Fruit fly (Drosophila melanogaster) whole organism, embryonic: ENCODE measurements around the gene Gr64d.
A peak's percentile ranks its signal among the peaks of the same experiment; 100 is the strongest.

Experiments used
- Ada2b ChIP-seq: fragments of 200-800 bp; sonication (Bioruptor generic); IDR thresholded peaks from 2 replicates; pipeline ENCODE4 v1.3.6; 2022; ENCODE audit warnings: missing biosample characterization, missing genetic modification characterization
- Awh ChIP-seq: fragments of 200-800 bp; sonication (Bioruptor generic); IDR thresholded peaks from 2 replicates; pipeline ENCODE4, ENCODE4 v1.3.6; 2022; ENCODE audit warnings: missing biosample characterization, missing genetic modification characterization
- CG10147 ChIP-seq: fragments of 200-800 bp; sonication (Bioruptor generic); optimal IDR thresholded peaks from 2 replicates; lab custom pipeline; 2019; ENCODE audit warnings: missing biosample characterization, mild to moderate bottlenecking, missing genetic modification characterization, moderate library complexity
- CG10274 ChIP-seq: fragments of 200-800 bp; sonication (Bioruptor generic); optimal IDR thresholded peaks from 3 replicates; lab custom pipeline; 2017; ENCODE audit warnings: missing biosample characterization, mild to moderate bottlenecking, missing genetic modification characterization
- CG10565 ChIP-seq: fragments of 200-800 bp; sonication (Bioruptor generic); optimal IDR thresholded peaks from 3 replicates; lab custom pipeline; 2016; ENCODE audit warnings: missing biosample characterization, mild to moderate bottlenecking, missing genetic modification characterization
- CG13296 ChIP-seq: fragments of 200-800 bp; sonication (Bioruptor generic); optimal IDR thresholded peaks from 3 replicates; lab custom pipeline; 2018; ENCODE audit warnings: missing biosample characterization, mild to moderate bottlenecking, missing genetic modification characterization
- CG1792 ChIP-seq: fragments of 200-800 bp; sonication (Bioruptor generic); optimal IDR thresholded peaks from 2 replicates; lab custom pipeline; 2016; ENCODE audit warnings: missing biosample characterization, missing genetic modification characterization
- CG18599 ChIP-seq: fragments of 200-800 bp; sonication (Bioruptor generic); optimal IDR thresholded peaks from 3 replicates; lab custom pipeline; 2017; ENCODE audit warnings: missing biosample characterization, missing genetic modification characterization, mild to moderate bottlenecking, moderate library complexity, missing genetic modification reagents
- CG2889 ChIP-seq: fragments of 200-800 bp; sonication (Bioruptor generic); IDR thresholded peaks from 3 replicates; pipeline ENCODE4 v1.3.6; 2022; ENCODE audit warnings: missing biosample characterization, missing genetic modification characterization
- CG30403 ChIP-seq: fragments of 200-800 bp; sonication (Bioruptor generic); optimal IDR thresholded peaks from 3 replicates; lab custom pipeline; 2016; ENCODE audit warnings: missing biosample characterization, missing genetic modification characterization
- CG33213 ChIP-seq: fragments of 200-800 bp; sonication (Bioruptor generic); optimal IDR thresholded peaks from 3 replicates; lab custom pipeline; 2016; ENCODE audit warnings: missing biosample characterization, missing genetic modification characterization
- CG34224 ChIP-seq: fragments of 200-800 bp; sonication (Bioruptor generic); IDR thresholded peaks from 3 replicates; pipeline ENCODE4 v1.3.6; 2022; ENCODE audit warnings: missing biosample characterization, missing genetic modification characterization; ENCODE audit not compliant: partially characterized antibody
- CG7786 ChIP-seq: fragments of 200-800 bp; sonication (Bioruptor generic); optimal IDR thresholded peaks from 2 replicates; lab custom pipeline; 2016; ENCODE audit warnings: missing biosample characterization, missing genetic modification characterization
- CG8089 ChIP-seq: fragments of 200-800 bp; sonication (Bioruptor generic); optimal IDR thresholded peaks from 3 replicates; lab custom pipeline; 2016; ENCODE audit warnings: missing biosample characterization, missing genetic modification characterization
- CG8290 ChIP-seq, 3 experiments: fragments of 200-800 bp; sonication (Bioruptor generic); optimal IDR thresholded peaks; 2 replicates each; lab custom pipeline; 2016 to 2019; ENCODE audit warnings: missing biosample characterization in 3 of 3, missing genetic modification characterization in 3 of 3, mild to moderate bottlenecking in 2 of 3, moderate library complexity in 1 of 3
- CG8359 ChIP-seq: fragments of 200-800 bp; sonication (Bioruptor generic); optimal IDR thresholded peaks from 2 replicates; lab custom pipeline; 2017; ENCODE audit warnings: missing biosample characterization, mild to moderate bottlenecking, missing genetic modification characterization, borderline replicate concordance
- CG9609 ChIP-seq: fragments of 200-800 bp; sonication (Bioruptor generic); optimal IDR thresholded peaks from 3 replicates; lab custom pipeline; 2016; ENCODE audit warnings: missing biosample characterization, missing genetic modification characterization
- CG9876 ChIP-seq: fragments of 200-800 bp; sonication (Bioruptor generic); optimal IDR thresholded peaks from 2 replicates; lab custom pipeline; 2016; ENCODE audit warnings: missing biosample characterization, missing genetic modification characterization
- D19A ChIP-seq: fragments of 200-800 bp; optimal IDR thresholded peaks from 3 replicates; lab custom pipeline; 2019; ENCODE audit warnings: missing biosample characterization, mild to moderate bottlenecking, missing genetic modification characterization, moderate library complexity
- Drgx ChIP-seq: fragments of 200-800 bp; sonication (Bioruptor generic); IDR thresholded peaks from 2 replicates; pipeline ENCODE4 v1.3.6; 2022; ENCODE audit warnings: missing biosample characterization, missing genetic modification characterization
- Gug ChIP-seq: fragments of 200-800 bp; sonication (Bioruptor generic); IDR thresholded peaks from 4 replicates; pipeline ENCODE4 v1.3.6; 2022; ENCODE audit warnings: missing biosample characterization, missing genetic modification characterization
- Oli ChIP-seq: fragments of 200-800 bp; sonication (Bioruptor generic); optimal IDR thresholded peaks from 2 replicates; lab custom pipeline; 2018; ENCODE audit warnings: missing biosample characterization, mild to moderate bottlenecking, missing genetic modification characterization, moderate library complexity
- Pdp1 ChIP-seq, 2 experiments: fragments of 200-800 bp; sonication (Bioruptor generic); optimal IDR thresholded peaks; 3 replicates each; lab custom pipeline; 2016; ENCODE audit warnings: missing biosample characterization in 2 of 2, missing genetic modification characterization in 2 of 2, mild to moderate bottlenecking in 1 of 2, moderate library complexity in 1 of 2
- Scr ChIP-seq: fragments of 200-800 bp; sonication (Bioruptor generic); IDR thresholded peaks from 2 replicates; pipeline ENCODE4 v1.3.6; 2022; ENCODE audit warnings: missing biosample characterization, missing genetic modification characterization; ENCODE audit not compliant: partially characterized antibody
- Sin3A ChIP-seq: fragments of >200 bp; optimal IDR thresholded peaks from 2 replicates; lab custom pipeline; 2018
- Sox100B ChIP-seq: fragments of 200-800 bp; sonication (Bioruptor generic); optimal IDR thresholded peaks from 3 replicates; lab custom pipeline; 2018; ENCODE audit warnings: missing biosample characterization, mild to moderate bottlenecking, missing genetic modification characterization
- Trl ChIP-seq, 3 experiments: fragments of >200 bp in 2 of 3; fragments of 200-800 bp in 1 of 3; sonication (Bioruptor generic) in 1 of 3; optimal IDR thresholded peaks; 2 replicates in 1 of 3; 3 replicates in 2 of 3; lab custom pipeline; 2016 to 2017; ENCODE audit warnings: missing biosample characterization in 1 of 3, missing genetic modification characterization in 1 of 3
- abd-A ChIP-seq: fragments of 200-800 bp; sonication (Bioruptor generic); optimal IDR thresholded peaks from 3 replicates; lab custom pipeline; 2019; ENCODE audit warnings: missing biosample characterization, mild to moderate bottlenecking, missing genetic modification characterization, moderate library complexity
- ac ChIP-seq: fragments of 200-800 bp; sonication (Bioruptor generic); optimal IDR thresholded peaks from 3 replicates; lab custom pipeline; 2017; ENCODE audit warnings: missing biosample characterization, mild to moderate bottlenecking, missing genetic modification characterization
- al ChIP-seq: fragments of 200-800 bp; sonication (Bioruptor generic); IDR thresholded peaks from 2 replicates; pipeline ENCODE4 v1.3.6; 2022; ENCODE audit warnings: missing biosample characterization, missing genetic modification characterization
- bowl ChIP-seq: fragments of 200-800 bp; sonication (Bioruptor generic); IDR thresholded peaks from 2 replicates; pipeline ENCODE4 v1.3.6; 2022; ENCODE audit warnings: missing biosample characterization, missing genetic modification characterization
- cad ChIP-seq: fragments of >200 bp; optimal IDR thresholded peaks from 2 replicates; lab custom pipeline; 2017; ENCODE audit warnings: missing biosample characterization, missing genetic modification characterization
- fd102C ChIP-seq: fragments of 200-800 bp; sonication (Bioruptor generic); optimal IDR thresholded peaks from 2 replicates; lab custom pipeline; 2018; ENCODE audit warnings: missing biosample characterization, mild to moderate bottlenecking, missing genetic modification characterization, moderate library complexity
- h ChIP-seq: fragments of >200 bp; optimal IDR thresholded peaks from 2 replicates; lab custom pipeline; 2017
- hb ChIP-seq: fragments of 200-800 bp; sonication (Bioruptor generic); IDR thresholded peaks from 3 replicates; pipeline ENCODE4 v1.3.6; 2022; ENCODE audit warnings: missing biosample characterization, missing genetic modification characterization; ENCODE audit not compliant: partially characterized antibody
- kah ChIP-seq: fragments of 200-800 bp; sonication (Bioruptor generic); optimal IDR thresholded peaks from 2 replicates; lab custom pipeline; 2018; ENCODE audit warnings: missing biosample characterization, mild to moderate bottlenecking, missing genetic modification characterization
- klu ChIP-seq: fragments of 200-800 bp; sonication (Bioruptor generic); IDR thresholded peaks from 2 replicates; pipeline ENCODE4 v1.3.6; 2022; ENCODE audit warnings: missing biosample characterization, missing genetic modification characterization
- lov ChIP-seq, 2 experiments: fragments of 200-800 bp in 1 of 2; fragments of >200 bp in 1 of 2; sonication (Bioruptor generic) in 1 of 2; IDR thresholded peaks in 1 of 2; optimal IDR thresholded peaks in 1 of 2; 2 replicates in 1 of 2; 3 replicates in 1 of 2; pipeline versions ENCODE4 v1.3.6 to Lab custom; 2017 to 2022; ENCODE audit warnings: missing biosample characterization in 1 of 2, missing genetic modification characterization in 1 of 2
- nau ChIP-seq: fragments of 200-800 bp; sonication (Bioruptor generic); optimal IDR thresholded peaks from 3 replicates; lab custom pipeline; 2017; ENCODE audit warnings: missing biosample characterization, mild to moderate bottlenecking, missing genetic modification characterization, missing genetic modification reagents
- pnt ChIP-seq: fragments of 200-800 bp; sonication (Bioruptor generic); optimal IDR thresholded peaks from 3 replicates; lab custom pipeline; 2016; ENCODE audit warnings: missing biosample characterization, missing genetic modification characterization
- psq ChIP-seq: fragments of 200-800 bp; sonication (Bioruptor generic); optimal IDR thresholded peaks from 2 replicates; lab custom pipeline; 2017; ENCODE audit warnings: missing biosample characterization, missing genetic modification characterization
- schlank ChIP-seq: fragments of 200-800 bp; sonication (Bioruptor generic); optimal IDR thresholded peaks from 2 replicates; lab custom pipeline; 2018; ENCODE audit warnings: missing biosample characterization, mild to moderate bottlenecking, missing genetic modification characterization
- scrt ChIP-seq: fragments of 200-800 bp; sonication (Bioruptor generic); optimal IDR thresholded peaks from 2 replicates; lab custom pipeline; 2018; ENCODE audit warnings: missing biosample characterization, mild to moderate bottlenecking, missing genetic modification characterization, moderate library complexity
- sob ChIP-seq: fragments of 200-800 bp; sonication (Bioruptor generic); IDR thresholded peaks from 2 replicates; pipeline ENCODE4 v1.3.6; 2022; ENCODE audit warnings: missing biosample characterization, missing genetic modification characterization
- trh ChIP-seq: fragments of 200-800 bp; sonication (Bioruptor generic); optimal IDR thresholded peaks from 2 replicates; lab custom pipeline; 2016; ENCODE audit warnings: missing biosample characterization, missing genetic modification characterization
- ttk ChIP-seq: fragments of 200-800 bp; sonication (Bioruptor generic); IDR thresholded peaks from 2 replicates; pipeline ENCODE4 v2.1.2; 2022; ENCODE audit warnings: missing biosample characterization, missing genetic modification characterization
- unc-4 ChIP-seq: fragments of 200-800 bp; sonication (Bioruptor generic); IDR thresholded peaks from 2 replicates; pipeline ENCODE4 v1.3.6; 2022; ENCODE audit warnings: missing biosample characterization, missing genetic modification characterization; ENCODE audit not compliant: partially characterized antibody
- vfl ChIP-seq: fragments of 200-800 bp; sonication (Bioruptor generic); optimal IDR thresholded peaks from 2 replicates; lab custom pipeline; 2016; ENCODE audit warnings: missing biosample characterization, missing genetic modification characterization
- vvl ChIP-seq: fragments of 200-800 bp; sonication (Bioruptor generic); IDR thresholded peaks from 2 replicates; pipeline ENCODE4 v1.3.6; 2022; ENCODE audit warnings: missing biosample characterization, missing genetic modification characterization
- zen2 ChIP-seq: fragments of 200-800 bp; sonication (Bioruptor generic); IDR thresholded peaks from 3 replicates; pipeline ENCODE4 v1.3.6; 2022; ENCODE audit warnings: missing biosample characterization, missing genetic modification characterization; ENCODE audit not compliant: partially characterized antibody

The Gr64d gene

DNA sequence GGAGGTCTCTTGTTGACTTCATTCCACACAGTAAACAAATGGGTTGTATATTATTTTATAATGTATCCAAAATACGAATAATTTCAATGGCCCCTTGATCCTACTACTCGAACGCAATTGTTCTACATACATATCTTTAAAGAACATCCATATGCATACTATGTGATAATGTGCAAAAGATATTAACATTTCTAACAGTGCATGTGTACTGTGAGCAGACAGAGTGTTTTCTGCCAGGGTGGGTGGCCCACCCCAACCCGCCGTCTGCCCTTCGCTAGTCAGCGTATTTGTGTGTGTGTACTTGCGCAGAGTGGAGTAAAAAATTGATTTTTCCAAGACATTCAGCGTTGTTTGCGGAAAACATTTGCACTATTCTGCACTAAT lies 39.1 kb downstream of the Gr64d start (continued):
- TF ChIP-seq cad (GFP tag; lab: Kevin White, UChicago) = no peak
- TF ChIP-seq CG34224 (GFP tag; lab: Robert Waterston, UW) = no peak
- no peak for TF ChIP-seq CG33213
- TF ChIP-seq fd102C (GFP tag; lab: Kevin White, UChicago) = no peak
- no peak for TF ChIP-seq CG8359 (GFP tag; lab: Kevin White, UChicago)
- peak; percentile 38; the same call in 1 of the 2 replicates for TF ChIP-seq klu (GFP tag; lab: Robert Waterston, UW)
- peak; percentile 20 for TF ChIP-seq pnt (GFP tag; lab: Kevin White, UChicago)
- TF ChIP-seq CG8089 (GFP tag; lab: Kevin White, UChicago) = no peak
- no peak for TF ChIP-seq scrt (GFP tag; lab: Kevin White, UChicago)
- TF ChIP-seq Trl (optimal IDR thresholded peaks at IDR 0.05; lab: Kevin White, UChicago) = no peak
- TF ChIP-seq Trl (GFP tag; optimal IDR thresholded peaks at IDR 0.05; lab: Kevin White, UChicago) = no peak
- TF ChIP-seq Ada2b (GFP tag; lab: Robert Waterston, UW) = peak; percentile 83
- no peak for TF ChIP-seq Pdp1 (GFP tag; optimal IDR thresholded peaks at IDR 0.05; lab: Kevin White, UChicago)
- no peak for TF ChIP-seq Sin3A (lab: Kevin White, UChicago)
- TF ChIP-seq ac (GFP tag; lab: Kevin White, UChicago) = no peak
- no peak for TF ChIP-seq CG10565 (GFP tag; lab: Kevin White, UChicago)
- TF ChIP-seq CG10147 (GFP tag; lab: Kevin White, UChicago) = peak; percentile 29
- no peak for TF ChIP-seq abd-A (tag; lab: Kevin White, UChicago)
- no peak for TF ChIP-seq D19A (tag; lab: Kevin White, UChicago)
- TF ChIP-seq sob (GFP tag; lab: Robert Waterston, UW) = peak; percentile 79
- no peak for TF ChIP-seq Sox100B (GFP tag; lab: Kevin White, UChicago)
- TF ChIP-seq h = no peak
- TF ChIP-seq schlank (tag; lab: Kevin White, UChicago) = no peak
- TF ChIP-seq CG8290 (GFP tag; optimal IDR thresholded peaks at IDR 0.05; lab: Kevin White, UChicago) = no peak
- peak in 1 of 2 experiments; percentile 95 for TF ChIP-seq CG8290 (tag; optimal IDR thresholded peaks at IDR 0.05; lab: Kevin White, UChicago)
- no peak for TF ChIP-seq CG13296 (GFP tag; lab: Kevin White, UChicago)
- no peak for TF ChIP-seq zen2 (GFP tag; lab: Robert Waterston, UW)
- no peak for TF ChIP-seq kah (GFP tag; lab: Kevin White, UChicago)
- TF ChIP-seq bowl (GFP tag; lab: Robert Waterston, UW) = peak; percentile 29; the same call in 1 of the 2 replicates
- TF ChIP-seq Scr (GFP tag; lab: Robert Waterston, UW) = no peak
- TF ChIP-seq ttk (GFP tag; lab: Robert Waterston, UW) = peak; percentile 81
- TF ChIP-seq CG1792 (GFP tag; lab: Kevin White, UChicago) = no peak
- TF ChIP-seq CG30403 = no peak
- no peak for TF ChIP-seq hb (GFP tag; lab: Robert Waterston, UW)
- peak; percentile 31; the same call in 1 of the 3 replicates for TF ChIP-seq CG2889 (GFP tag; lab: Robert Waterston, UW)
- TF ChIP-seq vvl = peak; percentile 82
- TF ChIP-seq nau (GFP tag; lab: Kevin White, UChicago) = no peak
- peak; percentile 45 for TF ChIP-seq CG9609 (GFP tag; lab: Kevin White, UChicago)
- peak; percentile 78 for TF ChIP-seq Gug (GFP tag; lab: Robert Waterston, UW)
- peak; percentile 34 for TF ChIP-seq vfl (GFP tag; lab: Kevin White, UChicago)
- peak; percentile 91 for TF ChIP-seq Drgx
- peak; percentile 61 for TF ChIP-seq Oli (tag; lab: Kevin White, UChicago)
- TF ChIP-seq CG18599 (GFP tag; lab: Kevin White, UChicago) = peak; percentile 66
- TF ChIP-seq CG10274 = no peak
- TF ChIP-seq lov (optimal IDR thresholded peaks at IDR 0.05; lab: Kevin White, UChicago) = no peak
- TF ChIP-seq lov (GFP tag; IDR thresholded peaks at IDR 0.05; lab: Robert Waterston, UW) = no peak
- TF ChIP-seq al (GFP tag; lab: Robert Waterston, UW) = peak; percentile 46; the same call in 1 of the 2 replicates
- TF ChIP-seq trh (GFP tag; lab: Kevin White, UChicago) = no peak
- peak; percentile 26 for TF ChIP-seq CG7786 (GFP tag; lab: Kevin White, UChicago)
- no peak for TF ChIP-seq psq (GFP tag; lab: Kevin White, UChicago)
- TF ChIP-seq Awh = peak; percentile 68
- TF ChIP-seq CG9876 (GFP tag; lab: Kevin White, UChicago) = peak; percentile 8
- no peak for TF ChIP-seq unc-4 (GFP tag; lab: Robert Waterston, UW)
